Worm (Caenorhabditis elegans) whole organism, young adult: ENCODE results near the gene D1086.18.

ENCODE experiments used
- B0019.2 ChIP-seq: fragments of 200-800 bp; sonication (Bioruptor generic); conservative IDR thresholded peaks from 2 replicates; pipeline ENCODE4 v1.3.6; 2022; ENCODE audit warnings: missing genetic modification reagents, missing genetic modification characterization, missing compliant biosample characterization
- F55B11.4 ChIP-seq: sonication (generic microtip); optimal IDR thresholded peaks from 2 replicates; lab custom pipeline; 2016; ENCODE audit warnings: missing compliant biosample characterization, missing genetic modification characterization, borderline replicate concordance; ENCODE audit not compliant: insufficient read depth
- Y56A3A.18 ChIP-seq: fragments of 200-800 bp; sonication (Bioruptor generic); IDR thresholded peaks from 2 replicates; pipeline ENCODE4 v1.3.6; 2022; ENCODE audit warnings: missing genetic modification reagents, missing genetic modification characterization, missing compliant biosample characterization
- ama-1 ChIP-seq, 3 experiments: fragments of 150-350 bp in 1 of 3; sonication (generic microtip) in 2 of 3; optimal IDR thresholded peaks; 2 replicates each; lab custom pipeline; 2014 to 2018; ENCODE audit warnings: missing biosample characterization in 2 of 3, missing genetic modification characterization in 2 of 3, missing genetic modification reagents in 2 of 3
- dpl-1 ChIP-seq: fragments of 150-350 bp; optimal IDR thresholded peaks from 2 replicates; lab custom pipeline; 2014; ENCODE audit warnings: missing biosample characterization, missing genetic modification reagents, missing genetic modification characterization
- gei-17 ChIP-seq: fragments of 200-800 bp; sonication (Bioruptor generic); optimal IDR thresholded peaks from 2 replicates; lab custom pipeline; 2018; ENCODE audit warnings: mild to moderate bottlenecking, missing genetic modification characterization, missing compliant biosample characterization
- nhr-90 ChIP-seq: sonication (generic microtip); optimal IDR thresholded peaks from 2 replicates; lab custom pipeline; 2016; ENCODE audit warnings: missing genotype, mild to moderate bottlenecking, missing genetic modification characterization, missing compliant biosample characterization
- pha-4 ChIP-seq: fragments of 150-350 bp; sonication (generic microtip); optimal IDR thresholded peaks from 2 replicates; lab custom pipeline; 2014; ENCODE audit warnings: missing biosample characterization, missing genetic modification reagents, missing genetic modification characterization
- tlf-1 ChIP-seq: fragments of 200-800 bp; sonication (Bioruptor generic); optimal IDR thresholded peaks from 2 replicates; lab custom pipeline; 2018; ENCODE audit warnings: mild to moderate bottlenecking, missing genetic modification characterization, missing compliant biosample characterization
- unc-62 ChIP-seq: fragments of 150-350 bp; optimal IDR thresholded peaks from 2 replicates; lab custom pipeline; 2014; ENCODE audit warnings: missing biosample characterization, missing genetic modification reagents, missing genetic modification characterization
- ztf-28 ChIP-seq: fragments of 200-800 bp; sonication (Bioruptor generic); IDR thresholded peaks from 2 replicates; pipeline ENCODE4 v1.3.6; 2022; ENCODE audit warnings: missing genetic modification reagents, missing genetic modification characterization, missing compliant biosample characterization

ce11 chrV:14126341-14126924 lies 40.7 kb downstream of the D1086.18 start:
- no peak for TF ChIP-seq pha-4 (tag; lab: Kevin White, UChicago)
- TF ChIP-seq ztf-28 (GFP tag; lab: Robert Waterston, UW), result no peak
- no peak for TF ChIP-seq unc-62 (GFP tag; lab: Kevin White, UChicago)
- TF ChIP-seq B0019.2 (GFP tag; lab: Robert Waterston, UW), result no peak
- no peak for TF ChIP-seq Y56A3A.18 (GFP tag; lab: Robert Waterston, UW)
- TF ChIP-seq dpl-1 (GFP tag; lab: Kevin White, UChicago), result no peak
- TF ChIP-seq nhr-90 (tag; lab: Kevin White, UChicago), result no peak
- no peak for TF ChIP-seq gei-17 (GFP tag; lab: Kevin White, UChicago)
- no peak for TF ChIP-seq tlf-1 (GFP tag; lab: Kevin White, UChicago)
- TF ChIP-seq ama-1 (optimal IDR thresholded peaks at IDR 0.05; lab: Kevin White, UChicago), result no peak
- TF ChIP-seq ama-1 (GFP tag; optimal IDR thresholded peaks at IDR 0.05; lab: Kevin White, UChicago), result no peak
- no peak for TF ChIP-seq F55B11.4
